Fruit fly (Drosophila melanogaster) S2 (cell line): ENCODE results near the gene CG5510.

Source experiments
- CG8478 ChIP-seq: fragments of >200 bp; optimal IDR thresholded peaks from 2 replicates; lab custom pipeline; 2018
- CTCF ChIP-seq, 2 experiments: fragments of >200 bp; optimal IDR thresholded peaks; 2 replicates each; lab custom pipeline; 2018

- peak in 1 of 2 experiments; percentile 12 for TF ChIP-seq CTCF (optimal IDR thresholded peaks at IDR 0.05; lab: Kevin White, UChicago)
- no peak for TF ChIP-seq CG8478 (lab: Kevin White, UChicago)
Observed at dm6 chr3R:24130080-24130479, 39.3 kb downstream of the CG5510 start, which contains the start of the genes GatB and Tsc1.
